Fruit fly (Drosophila melanogaster) whole organism, embryonic: ENCODE results near the gene Sk2.

Experiments used
- CG10274 ChIP-seq: fragments of 200-800 bp; sonication (Bioruptor generic); optimal IDR thresholded peaks from 3 replicates; lab custom pipeline; 2017; ENCODE audit warnings: missing biosample characterization, mild to moderate bottlenecking, missing genetic modification characterization
- CG10321 ChIP-seq: fragments of 200-800 bp; sonication (Bioruptor generic); IDR thresholded peaks from 2 replicates; pipeline ENCODE4 v1.3.6; 2022; ENCODE audit warnings: missing biosample characterization, missing genetic modification characterization
- CG10979 ChIP-seq: fragments of 200-800 bp; sonication (Bioruptor generic); optimal IDR thresholded peaks from 2 replicates; lab custom pipeline; 2018; ENCODE audit warnings: missing biosample characterization, mild to moderate bottlenecking, missing genetic modification characterization, moderate library complexity
- CG12659 ChIP-seq: fragments of 200-800 bp; sonication (Bioruptor generic); optimal IDR thresholded peaks from 3 replicates; lab custom pipeline; 2017; ENCODE audit warnings: mild to moderate bottlenecking, missing biosample characterization, missing genetic modification reagents, missing genetic modification characterization
- CG12769 ChIP-seq: fragments of 200-800 bp; sonication (Bioruptor generic); optimal IDR thresholded peaks from 2 replicates; lab custom pipeline; 2019; ENCODE audit warnings: missing biosample characterization, mild to moderate bottlenecking, missing genetic modification characterization, moderate library complexity
- CG13287 ChIP-seq: fragments of 200-800 bp; sonication (Bioruptor generic); IDR thresholded peaks from 2 replicates; pipeline ENCODE4 v1.3.6; 2022; ENCODE audit warnings: missing biosample characterization, missing genetic modification characterization; ENCODE audit not compliant: partially characterized antibody
- CG14710 ChIP-seq: fragments of 200-800 bp; sonication (Bioruptor generic); optimal IDR thresholded peaks from 3 replicates; lab custom pipeline; 2019; ENCODE audit warnings: missing biosample characterization, mild to moderate bottlenecking, missing genetic modification characterization, moderate library complexity
- CG15601 ChIP-seq: fragments of 200-800 bp; sonication (Bioruptor generic); optimal IDR thresholded peaks from 3 replicates; lab custom pipeline; 2019; ENCODE audit warnings: missing biosample characterization, mild to moderate bottlenecking, missing genetic modification characterization, moderate library complexity
- CG2120 ChIP-seq: fragments of 200-800 bp; sonication (Bioruptor generic); optimal IDR thresholded peaks from 3 replicates; lab custom pipeline; 2016; ENCODE audit warnings: missing biosample characterization, missing genetic modification characterization
- CG2875 ChIP-seq: fragments of 200-800 bp; sonication (Bioruptor generic); optimal IDR thresholded peaks from 2 replicates; lab custom pipeline; 2017; ENCODE audit warnings: missing biosample characterization, mild to moderate bottlenecking, missing genetic modification characterization, missing genetic modification reagents
- CG31365 ChIP-seq: fragments of 200-800 bp; sonication (Bioruptor generic); optimal IDR thresholded peaks from 2 replicates; lab custom pipeline; 2018; ENCODE audit warnings: missing biosample characterization, mild to moderate bottlenecking, missing genetic modification characterization
- CG31441 ChIP-seq: fragments of 200-800 bp; sonication (Bioruptor generic); IDR thresholded peaks from 2 replicates; pipeline ENCODE4 v1.3.6; 2022; ENCODE audit warnings: missing biosample characterization, missing genetic modification characterization
- CG32767 ChIP-seq: fragments of 200-800 bp; sonication (Bioruptor generic); IDR thresholded peaks from 2 replicates; pipeline ENCODE4 v1.3.6; 2022; ENCODE audit warnings: missing biosample characterization, missing genetic modification characterization
- CG3281 ChIP-seq: fragments of 200-800 bp; sonication (Bioruptor generic); optimal IDR thresholded peaks from 3 replicates; lab custom pipeline; 2017; ENCODE audit warnings: missing biosample characterization, mild to moderate bottlenecking, missing genetic modification characterization
- CG4328 ChIP-seq: fragments of 200-800 bp; sonication (Bioruptor generic); optimal IDR thresholded peaks from 3 replicates; lab custom pipeline; 2017; ENCODE audit warnings: missing biosample characterization, missing genetic modification reagents, missing genetic modification characterization
- CG4707 ChIP-seq: fragments of 200-800 bp; sonication (Bioruptor generic); optimal IDR thresholded peaks from 2 replicates; lab custom pipeline; 2018; ENCODE audit warnings: missing biosample characterization, mild to moderate bottlenecking, missing genetic modification characterization, moderate library complexity
- CG5180 ChIP-seq: fragments of 200-800 bp; sonication (Bioruptor generic); optimal IDR thresholded peaks from 3 replicates; lab custom pipeline; 2017; ENCODE audit warnings: missing biosample characterization, missing genetic modification characterization, mild to moderate bottlenecking, moderate library complexity, missing genetic modification reagents
- CG5245 ChIP-seq: fragments of 200-800 bp; sonication (Bioruptor generic); optimal IDR thresholded peaks from 3 replicates; lab custom pipeline; 2016; ENCODE audit warnings: missing biosample characterization, missing genetic modification characterization
- CG6175 ChIP-seq: fragments of 200-800 bp; sonication (Bioruptor generic); IDR thresholded peaks from 3 replicates; pipeline ENCODE4 v1.3.6; 2022; ENCODE audit warnings: missing biosample characterization, missing genetic modification characterization
- CG6272 ChIP-seq: fragments of 200-800 bp; sonication (Bioruptor generic); IDR thresholded peaks from 2 replicates; pipeline ENCODE4 v1.3.6; 2022; ENCODE audit warnings: missing biosample characterization, missing genetic modification characterization
- CG7745 ChIP-seq: fragments of 200-800 bp; sonication (Bioruptor generic); optimal IDR thresholded peaks from 2 replicates; lab custom pipeline; 2018; ENCODE audit warnings: missing biosample characterization, mild to moderate bottlenecking, missing genetic modification characterization, moderate library complexity
- CHES-1-like ChIP-seq: fragments of 200-800 bp; sonication (Bioruptor generic); optimal IDR thresholded peaks from 2 replicates; lab custom pipeline; 2016; ENCODE audit warnings: missing biosample characterization, missing genetic modification characterization
- CoRest ChIP-seq: fragments of 200-800 bp; sonication (Bioruptor generic); optimal IDR thresholded peaks from 3 replicates; lab custom pipeline; 2018; ENCODE audit warnings: missing biosample characterization, mild to moderate bottlenecking, missing genetic modification characterization, moderate library complexity
- Nf-YB ChIP-seq: fragments of 200-800 bp; sonication (Bioruptor generic); optimal IDR thresholded peaks from 3 replicates; lab custom pipeline; 2019; ENCODE audit warnings: missing biosample characterization, mild to moderate bottlenecking, missing genetic modification characterization, moderate library complexity
- abd-A ChIP-seq: fragments of 200-800 bp; sonication (Bioruptor generic); optimal IDR thresholded peaks from 3 replicates; lab custom pipeline; 2019; ENCODE audit warnings: missing biosample characterization, mild to moderate bottlenecking, missing genetic modification characterization, moderate library complexity
- ash1 ChIP-seq: fragments of 200-800 bp; sonication (Bioruptor generic); optimal IDR thresholded peaks from 2 replicates; lab custom pipeline; 2018; ENCODE audit warnings: missing biosample characterization, mild to moderate bottlenecking, missing genetic modification characterization
- bcd ChIP-seq: fragments of 200-800 bp; sonication (Bioruptor generic); optimal IDR thresholded peaks from 2 replicates; lab custom pipeline; 2017; ENCODE audit warnings: missing biosample characterization, mild to moderate bottlenecking, missing genetic modification characterization
- cas ChIP-seq: fragments of 200-800 bp; sonication (Bioruptor generic); IDR thresholded peaks from 2 replicates; pipeline ENCODE4 v1.3.6; 2022; ENCODE audit warnings: missing biosample characterization, missing genetic modification characterization
- caup ChIP-seq: fragments of 200-800 bp; sonication (Bioruptor generic); optimal IDR thresholded peaks from 3 replicates; lab custom pipeline; 2017; ENCODE audit warnings: missing biosample characterization, mild to moderate bottlenecking, missing genetic modification characterization, moderate library complexity; ENCODE audit not compliant: severe bottlenecking
- ci ChIP-seq: fragments of 200-800 bp; sonication (Bioruptor generic); IDR thresholded peaks from 3 replicates; pipeline ENCODE4 v1.3.6; 2022; ENCODE audit warnings: missing biosample characterization, missing genetic modification characterization
- crp ChIP-seq, 2 experiments: fragments of 200-800 bp; sonication (Bioruptor generic); optimal IDR thresholded peaks; 2 replicates in 1 of 2; 3 replicates in 1 of 2; lab custom pipeline; 2017; ENCODE audit warnings: missing biosample characterization in 2 of 2, missing genetic modification characterization in 2 of 2, mild to moderate bottlenecking in 1 of 2, moderate library complexity in 1 of 2
- fd3F ChIP-seq: fragments of 200-800 bp; sonication (Bioruptor generic); optimal IDR thresholded peaks from 2 replicates; lab custom pipeline; 2018; ENCODE audit warnings: missing biosample characterization, mild to moderate bottlenecking, missing genetic modification characterization, moderate library complexity
- gcm ChIP-seq: fragments of 200-800 bp; sonication (Bioruptor generic); optimal IDR thresholded peaks from 2 replicates; lab custom pipeline; 2019; ENCODE audit warnings: missing biosample characterization, mild to moderate bottlenecking, missing genetic modification characterization, moderate library complexity
- gem ChIP-seq: fragments of 200-800 bp; sonication (Bioruptor generic); optimal IDR thresholded peaks from 2 replicates; lab custom pipeline; 2019; ENCODE audit warnings: missing biosample characterization, mild to moderate bottlenecking, missing genetic modification characterization, moderate library complexity
- grn ChIP-seq: fragments of 200-800 bp; sonication (Bioruptor generic); optimal IDR thresholded peaks from 3 replicates; lab custom pipeline; 2017; ENCODE audit warnings: missing biosample characterization, missing genetic modification characterization
- gsb ChIP-seq: fragments of 200-800 bp; sonication (Bioruptor generic); IDR thresholded peaks from 2 replicates; pipeline ENCODE4 v1.3.6; 2022; ENCODE audit warnings: missing biosample characterization, missing genetic modification characterization
- hb ChIP-seq: fragments of 200-800 bp; sonication (Bioruptor generic); IDR thresholded peaks from 3 replicates; pipeline ENCODE4 v1.3.6; 2022; ENCODE audit warnings: missing biosample characterization, missing genetic modification characterization; ENCODE audit not compliant: partially characterized antibody
- ken ChIP-seq: fragments of 200-800 bp; sonication (Bioruptor generic); IDR thresholded peaks from 3 replicates; pipeline ENCODE4 v1.3.6; 2022; ENCODE audit warnings: missing biosample characterization, missing genetic modification characterization
- lilli ChIP-seq: fragments of 200-800 bp; sonication (Bioruptor generic); optimal IDR thresholded peaks from 3 replicates; lab custom pipeline; 2016; ENCODE audit warnings: missing biosample characterization, missing genetic modification characterization
- nau ChIP-seq: fragments of 200-800 bp; sonication (Bioruptor generic); optimal IDR thresholded peaks from 3 replicates; lab custom pipeline; 2017; ENCODE audit warnings: missing biosample characterization, mild to moderate bottlenecking, missing genetic modification characterization, missing genetic modification reagents
- pb ChIP-seq: fragments of 200-800 bp; sonication (Bioruptor generic); optimal IDR thresholded peaks from 3 replicates; lab custom pipeline; 2016; ENCODE audit warnings: missing biosample characterization, missing genetic modification characterization
- sens-2 ChIP-seq: fragments of 200-800 bp; sonication (Bioruptor generic); IDR thresholded peaks from 2 replicates; pipeline ENCODE4 v1.3.6; 2022; ENCODE audit warnings: missing biosample characterization, missing genetic modification characterization
- so ChIP-seq: fragments of 200-800 bp; sonication (Bioruptor generic); IDR thresholded peaks from 3 replicates; pipeline ENCODE4 v1.3.6; 2022; ENCODE audit warnings: missing biosample characterization, missing genetic modification characterization
- sqz ChIP-seq: fragments of 200-800 bp; sonication (Bioruptor generic); optimal IDR thresholded peaks from 3 replicates; lab custom pipeline; 2018; ENCODE audit warnings: missing biosample characterization, mild to moderate bottlenecking, missing genetic modification characterization

Gene Sk2

dm6 chr3L:3078398-3079155, 31.7 kb downstream of the Sk2 start (continued):
- peak; percentile 27 for TF ChIP-seq CG31365 (tag; lab: Kevin White, UChicago)
- peak; percentile 66; the same call in 2 of the 3 replicates for TF ChIP-seq so (GFP tag; lab: Robert Waterston, UW)
- TF ChIP-seq pb (GFP tag; lab: Kevin White, UChicago), result no peak
- TF ChIP-seq CG2120 (GFP tag; lab: Kevin White, UChicago), result peak; percentile 60
- TF ChIP-seq hb (GFP tag; lab: Robert Waterston, UW), result no peak
- TF ChIP-seq caup (GFP tag; lab: Kevin White, UChicago), result peak; percentile 59
- peak; percentile 88 for TF ChIP-seq abd-A
- peak; percentile 55 for TF ChIP-seq CG3281
- peak; percentile 26 for TF ChIP-seq lilli (GFP tag; lab: Kevin White, UChicago)
- TF ChIP-seq CG12659 (GFP tag; lab: Kevin White, UChicago), result peak; percentile 16
- peak; percentile 19; the same call in 1 of the 2 replicates for TF ChIP-seq CG6272
- peak; percentile 36 for TF ChIP-seq bcd (GFP tag; lab: Kevin White, UChicago)
- TF ChIP-seq Nf-YB (GFP tag; lab: Kevin White, UChicago), result peak; percentile 15
- peak; percentile 35 for TF ChIP-seq fd3F
- peak; percentile 64 for TF ChIP-seq gem
- TF ChIP-seq CG4328 (GFP tag; lab: Kevin White, UChicago), result peak; percentile 46
- TF ChIP-seq cas (GFP tag; lab: Robert Waterston, UW), result no peak
- TF ChIP-seq ken (GFP tag; lab: Robert Waterston, UW), result no peak
- no peak for TF ChIP-seq CG7745
- no peak; the same call in 1 of the 2 replicates for TF ChIP-seq gsb (GFP tag; lab: Robert Waterston, UW)
- 0 out of 2 replicates have a peak, but pooled peaks have one; percentile 12 for TF ChIP-seq CG32767
- TF ChIP-seq sens-2 (GFP tag; lab: Robert Waterston, UW), result no peak
- peak; percentile 21 for TF ChIP-seq CG10979 (tag; lab: Kevin White, UChicago)
- TF ChIP-seq CG31441 (GFP tag; lab: Robert Waterston, UW), result peak; percentile 35; the same call in 1 of the 2 replicates
- no peak for TF ChIP-seq gcm (GFP tag; lab: Kevin White, UChicago)
- TF ChIP-seq ash1, result no peak
- TF ChIP-seq CoRest (tag; lab: Kevin White, UChicago), result peak; percentile 69
- no peak for TF ChIP-seq CG10274 (GFP tag; lab: Kevin White, UChicago)
- peak; percentile 29 for TF ChIP-seq CG2875

- no peak for TF ChIP-seq CG4707
- no peak for TF ChIP-seq nau
- no peak for TF ChIP-seq CG10274 (GFP tag; lab: Kevin White, UChicago)
- no peak for TF ChIP-seq pb (GFP tag; lab: Kevin White, UChicago)
- 0 out of 3 replicates have a peak, but pooled peaks have one; percentile 4 for TF ChIP-seq ci
- TF ChIP-seq sqz (GFP tag; lab: Kevin White, UChicago), result peak; percentile 70
- peak; percentile 89 for TF ChIP-seq CG5180
- peak; percentile 18 for TF ChIP-seq CG12769 (tag; lab: Kevin White, UChicago)
- peak; percentile 75 for TF ChIP-seq grn (GFP tag; lab: Kevin White, UChicago)
- TF ChIP-seq CHES-1-like (GFP tag; lab: Kevin White, UChicago), result no peak
- TF ChIP-seq CG14710 (tag; lab: Kevin White, UChicago), result no peak
- TF ChIP-seq CG13287 (GFP tag; lab: Robert Waterston, UW), result peak; percentile 26; the same call in 1 of the 2 replicates
- TF ChIP-seq CG5245, result no peak
- TF ChIP-seq CG6175 (GFP tag; lab: Robert Waterston, UW), result peak; percentile 50; the same call in 1 of the 3 replicates
- TF ChIP-seq abd-A, result peak; percentile 22
- TF ChIP-seq crp (GFP tag; optimal IDR thresholded peaks at IDR 0.05; lab: Kevin White, UChicago), result peak in 1 of 2 experiments; percentile 57
- peak; percentile 14 for TF ChIP-seq CG15601 (tag; lab: Kevin White, UChicago)
- 0 out of 2 replicates have a peak, but pooled peaks have one; percentile 1 for TF ChIP-seq CG10321 (GFP tag; lab: Robert Waterston, UW)
These were observed 32.2 kb downstream of the Sk2 start for dm6 chr3L:3079156-3079495.
